Fruit fly (Drosophila melanogaster): ENCODE results near the gene CG32536.

Gene CG32536

DNA sequence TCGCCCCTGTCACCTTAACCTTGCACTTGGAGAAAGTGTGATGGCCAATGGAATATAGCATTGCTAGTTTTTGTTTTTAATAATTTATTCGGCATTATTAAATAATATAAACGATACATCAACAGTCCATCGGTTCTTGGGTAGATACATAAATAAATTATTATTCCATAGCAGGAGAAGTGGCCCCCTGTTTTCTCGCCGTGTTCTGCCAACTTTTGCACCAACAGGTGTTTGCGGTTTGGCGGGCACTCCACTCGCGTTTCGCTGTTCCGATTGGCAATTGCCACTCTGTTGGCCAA lies 47.1 kb upstream of the CG32536 start (continued):
- TF ChIP-seq Lhr (GFP tag; optimal IDR thresholded peaks at IDR 0.05) (peak; percentile 28), lbe (GFP tag; optimal IDR thresholded peaks at IDR 0.05) (peak; percentile 55), phol (tag; optimal IDR thresholded peaks at IDR 0.05) (peak; percentile 76), sr (GFP tag; IDR thresholded peaks at IDR 0.05) (no peak), odd (GFP tag; optimal IDR thresholded peaks at IDR 0.05) (peak; percentile 57), CG2116 (GFP tag; optimal IDR thresholded peaks at IDR 0.05) (peak; percentile 17), dimm (GFP tag; IDR thresholded peaks at IDR 0.05) (no peak; the same call in 1 of the 2 replicates), gem (tag; optimal IDR thresholded peaks at IDR 0.05) (peak; percentile 89), CG10147 (GFP tag; optimal IDR thresholded peaks at IDR 0.05) (peak; percentile 79), pzg (GFP tag; optimal IDR thresholded peaks at IDR 0.05) (peak; percentile 12), CG6683 (GFP tag; optimal IDR thresholded peaks at IDR 0.05) (peak; percentile 73), hkb (optimal IDR thresholded peaks at IDR 0.05) (no peak), hkb (GFP tag; IDR thresholded peaks at IDR 0.05) (peak; percentile 81), hbn (GFP tag; IDR thresholded peaks at IDR 0.05; ENCODE audit: partially characterized antibody) (no peak), ATbp (GFP tag; optimal IDR thresholded peaks at IDR 0.05) (peak; percentile 77), oc (tag; optimal IDR thresholded peaks at IDR 0.05) (peak; percentile 78), sisA (GFP tag; IDR thresholded peaks at IDR 0.05) (peak; percentile 84), CG6654 (GFP tag; optimal IDR thresholded peaks at IDR 0.05) (peak; percentile 55), Fer3 (tag; optimal IDR thresholded peaks at IDR 0.05) (peak; percentile 87), HmgZ (tag; optimal IDR thresholded peaks at IDR 0.05) (peak; percentile 89), ftz-f1 (GFP tag; optimal IDR thresholded peaks at IDR 0.05) (peak; percentile 77), Ssrp (tag; optimal IDR thresholded peaks at IDR 0.05) (peak; percentile 70), CG2889 (GFP tag; IDR thresholded peaks at IDR 0.05) (peak; percentile 86), CG6854 (GFP tag; optimal IDR thresholded peaks at IDR 0.05) (peak; percentile 63), B-H2 (GFP tag; optimal IDR thresholded peaks at IDR 0.05) (peak; percentile 47), CG43689 (GFP tag; IDR thresholded peaks at IDR 0.05) (no peak), CG7556 (GFP tag; optimal IDR thresholded peaks at IDR 0.05) (peak; percentile 79), CG4707 (GFP tag; optimal IDR thresholded peaks at IDR 0.05) (peak; percentile 36), fu2 (GFP tag; optimal IDR thresholded peaks at IDR 0.05) (peak; percentile 35), CG12744 (GFP tag; optimal IDR thresholded peaks at IDR 0.05) (peak; percentile 76), D (optimal IDR thresholded peaks at IDR 0.05) (no peak), D (GFP tag; optimal IDR thresholded peaks at IDR 0.05) (peak; percentile 68), Pdp1 (GFP tag; optimal IDR thresholded peaks at IDR 0.05) (peak; percentile 43 to 74), CG3995 (GFP tag; optimal IDR thresholded peaks at IDR 0.05) (no peak), CG16779 (GFP tag; IDR thresholded peaks at IDR 0.05) (peak; percentile 83), pita (GFP tag; optimal IDR thresholded peaks at IDR 0.05) (no peak), h (optimal IDR thresholded peaks at IDR 0.05) (no peak), Hr78 (GFP tag; optimal IDR thresholded peaks at IDR 0.05) (peak in 1 of 2 experiments; percentile 98), Mes4 (GFP tag; optimal IDR thresholded peaks at IDR 0.05) (peak; percentile 44), CG14965 (GFP tag; optimal IDR thresholded peaks at IDR 0.05; ENCODE audit: borderline replicate concordance) (no peak), CG7928 (GFP tag; optimal IDR thresholded peaks at IDR 0.05) (peak; percentile 56), cato (GFP tag; optimal IDR thresholded peaks at IDR 0.05; ENCODE audit: borderline replicate concordance) (no peak), run (tag; optimal IDR thresholded peaks at IDR 0.05) (peak; percentile 35), CG10366 (GFP tag; IDR thresholded peaks at IDR 0.05) (peak; percentile 79), ap (GFP tag; IDR thresholded peaks at IDR 0.05) (peak; percentile 56; the same call in 1 of the 2 replicates), Mrtf (GFP tag; IDR thresholded peaks at IDR 0.05) (peak; percentile 77), CG15073 (GFP tag; optimal IDR thresholded peaks at IDR 0.05) (peak; percentile 10), fru (optimal IDR thresholded peaks at IDR 0.05) (no peak), CG4854 (GFP tag; optimal IDR thresholded peaks at IDR 0.05) (peak; percentile 82), peb (GFP tag; IDR thresholded peaks at IDR 0.05) (peak; percentile 65), CG3847 (GFP tag; IDR thresholded peaks at IDR 0.05) (peak; percentile 83), kni (GFP tag; optimal IDR thresholded peaks at IDR 0.05) (no peak)

Measured in whole organism, embryonic.